Worm (Caenorhabditis elegans) whole organism, L2 larva: ENCODE results near the gene srsx-22.

Experiments
- C34F6.9 ChIP-seq: fragments of 150-350 bp; optimal IDR thresholded peaks from 2 replicates; lab custom pipeline; 2014; ENCODE audit warnings: missing biosample characterization, missing genetic modification characterization
- F13H6.1 ChIP-seq: sonication (generic microtip); optimal IDR thresholded peaks from 2 replicates; lab custom pipeline; 2016; ENCODE audit warnings: missing genetic modification characterization, missing compliant biosample characterization
- R02D3.7 ChIP-seq: fragments of 150-350 bp; optimal IDR thresholded peaks from 2 replicates; lab custom pipeline; 2014; ENCODE audit warnings: missing biosample characterization, missing genetic modification characterization
- Y55F3AM.14 ChIP-seq: fragments of 200-800 bp; sonication (Bioruptor generic); optimal IDR thresholded peaks from 2 replicates; lab custom pipeline; 2018; ENCODE audit warnings: mild to moderate bottlenecking, missing genetic modification characterization, missing compliant biosample characterization
- ZK546.5 ChIP-seq: sonication (generic microtip); optimal IDR thresholded peaks from 2 replicates; lab custom pipeline; 2017; ENCODE audit warnings: missing biosample characterization, missing genetic modification characterization
- alr-1 ChIP-seq: fragments of 150-350 bp; optimal IDR thresholded peaks from 2 replicates; lab custom pipeline; 2014; ENCODE audit warnings: missing biosample characterization, missing genetic modification characterization
- aly-2 ChIP-seq: fragments of 150-350 bp; optimal IDR thresholded peaks from 2 replicates; lab custom pipeline; 2014; ENCODE audit warnings: missing biosample characterization, missing genetic modification characterization
- ama-1 ChIP-seq: fragments of 150-350 bp; optimal IDR thresholded peaks from 2 replicates; lab custom pipeline; 2018; ENCODE audit warnings: inconsistent platforms
- blmp-1 ChIP-seq: sonication (generic microtip); optimal IDR thresholded peaks from 2 replicates; lab custom pipeline; 2017; ENCODE audit warnings: missing genetic modification characterization, mild to moderate bottlenecking, missing compliant biosample characterization, antibody characterized with exemption, moderate library complexity; ENCODE audit not compliant: insufficient read depth
- ceh-16 ChIP-seq: fragments of 150-350 bp; optimal IDR thresholded peaks from 2 replicates; lab custom pipeline; 2014; ENCODE audit warnings: missing biosample characterization, missing genetic modification characterization
- ceh-82 ChIP-seq: fragments of 150-350 bp; optimal IDR thresholded peaks from 2 replicates; lab custom pipeline; 2014; ENCODE audit warnings: missing biosample characterization, missing genetic modification characterization
- crh-2 ChIP-seq: sonication (generic microtip); optimal IDR thresholded peaks from 2 replicates; lab custom pipeline; 2017; ENCODE audit warnings: missing biosample characterization, missing genetic modification characterization
- dmd-4 ChIP-seq: sonication (generic microtip); optimal IDR thresholded peaks from 2 replicates; lab custom pipeline; 2017; ENCODE audit warnings: missing biosample characterization, missing genetic modification characterization
- egl-27 ChIP-seq: sonication (generic microtip); optimal IDR thresholded peaks from 3 replicates; lab custom pipeline; 2017; ENCODE audit warnings: missing biosample characterization, missing genetic modification reagents, missing genetic modification characterization
- elt-1 ChIP-seq: fragments of 150-350 bp; optimal IDR thresholded peaks from 2 replicates; lab custom pipeline; 2014; ENCODE audit warnings: missing biosample characterization, missing genetic modification characterization
- elt-3 ChIP-seq: sonication (generic microtip); optimal IDR thresholded peaks from 2 replicates; lab custom pipeline; 2017; ENCODE audit warnings: missing biosample characterization, missing genetic modification characterization
- fos-1 ChIP-seq: fragments of 150-350 bp; optimal IDR thresholded peaks from 2 replicates; lab custom pipeline; 2014; ENCODE audit warnings: missing biosample characterization, missing genetic modification characterization
- gmeb-1 ChIP-seq: fragments of 150-350 bp; optimal IDR thresholded peaks from 2 replicates; lab custom pipeline; 2014; ENCODE audit warnings: missing biosample characterization, missing genetic modification characterization
- lin-11 ChIP-seq: fragments of 150-350 bp; sonication (generic microtip); optimal IDR thresholded peaks from 2 replicates; lab custom pipeline; 2014; ENCODE audit warnings: missing biosample characterization, missing genetic modification characterization, inconsistent platforms, mixed read lengths
- lin-13 ChIP-seq: fragments of 150-350 bp; optimal IDR thresholded peaks from 2 replicates; lab custom pipeline; 2014; ENCODE audit warnings: missing biosample characterization, missing genetic modification reagents, missing genetic modification characterization
- lin-39 ChIP-seq: fragments of 150-350 bp; optimal IDR thresholded peaks from 2 replicates; lab custom pipeline; 2014; ENCODE audit warnings: missing biosample characterization, missing genetic modification reagents, missing genetic modification characterization
- lsy-2 ChIP-seq, 2 experiments: fragments of 150-350 bp in 1 of 2; sonication (generic microtip) in 1 of 2; optimal IDR thresholded peaks; 2 replicates each; lab custom pipeline; 2014 to 2017; ENCODE audit warnings: missing biosample characterization in 2 of 2, missing genetic modification characterization in 2 of 2
- mab-5 ChIP-seq: fragments of 150-350 bp; optimal IDR thresholded peaks from 2 replicates; lab custom pipeline; 2014; ENCODE audit warnings: missing biosample characterization, missing genetic modification characterization
- mbf-1 ChIP-seq: sonication (generic microtip); optimal IDR thresholded peaks from 2 replicates; lab custom pipeline; 2017; ENCODE audit warnings: missing biosample characterization, missing genetic modification characterization
- mdl-1 ChIP-seq, 2 experiments: fragments of 150-350 bp in 1 of 2; sonication (generic microtip) in 1 of 2; optimal IDR thresholded peaks; 2 replicates each; lab custom pipeline; 2017; ENCODE audit warnings: missing biosample characterization in 2 of 2, missing genetic modification characterization in 2 of 2
- nhr-10 ChIP-seq: sonication (generic microtip); optimal IDR thresholded peaks from 2 replicates; lab custom pipeline; 2017; ENCODE audit warnings: missing biosample characterization, missing genetic modification characterization
- nhr-11 ChIP-seq: fragments of 150-350 bp; optimal IDR thresholded peaks from 2 replicates; lab custom pipeline; 2014; ENCODE audit warnings: missing biosample characterization, missing genetic modification characterization
- nhr-12 ChIP-seq: fragments of 150-350 bp; optimal IDR thresholded peaks from 2 replicates; lab custom pipeline; 2014; ENCODE audit warnings: missing biosample characterization, missing genetic modification characterization
- nhr-129 ChIP-seq: fragments of 150-350 bp; optimal IDR thresholded peaks from 2 replicates; lab custom pipeline; 2014; ENCODE audit warnings: missing biosample characterization, missing genetic modification characterization
- nhr-21 ChIP-seq: fragments of 150-350 bp; optimal IDR thresholded peaks from 2 replicates; lab custom pipeline; 2014; ENCODE audit warnings: missing biosample characterization, missing genetic modification characterization
- nhr-23 ChIP-seq: fragments of 150-350 bp; optimal IDR thresholded peaks from 2 replicates; lab custom pipeline; 2014; ENCODE audit warnings: missing biosample characterization, missing genetic modification reagents, missing genetic modification characterization
- nhr-237 ChIP-seq: fragments of 150-350 bp; optimal IDR thresholded peaks from 2 replicates; lab custom pipeline; 2014; ENCODE audit warnings: missing biosample characterization, missing genetic modification characterization
- nhr-25 ChIP-seq: fragments of 150-350 bp; sonication (generic microtip); optimal IDR thresholded peaks from 3 replicates; lab custom pipeline; 2014; ENCODE audit warnings: missing biosample characterization, missing genetic modification characterization
- nhr-6 ChIP-seq: fragments of 150-350 bp; optimal IDR thresholded peaks from 2 replicates; lab custom pipeline; 2014; ENCODE audit warnings: missing biosample characterization, missing genetic modification characterization
- nhr-77 ChIP-seq: fragments of 150-350 bp; optimal IDR thresholded peaks from 2 replicates; lab custom pipeline; 2014; ENCODE audit warnings: missing biosample characterization, missing genetic modification characterization
- peb-1 ChIP-seq: fragments of 150-350 bp; optimal IDR thresholded peaks from 2 replicates; lab custom pipeline; 2014; ENCODE audit warnings: missing biosample characterization, missing genetic modification characterization
- sem-4 ChIP-seq: fragments of 150-350 bp; optimal IDR thresholded peaks from 2 replicates; lab custom pipeline; 2014; ENCODE audit warnings: missing biosample characterization, missing genetic modification reagents, missing genetic modification characterization
- skn-1 ChIP-seq: sonication (generic microtip); optimal IDR thresholded peaks from 2 replicates; lab custom pipeline; 2017; ENCODE audit warnings: missing biosample characterization, missing genetic modification characterization
- sma-3 ChIP-seq: sonication (generic microtip); optimal IDR thresholded peaks from 2 replicates; lab custom pipeline; 2016; ENCODE audit warnings: missing genetic modification reagents, missing genetic modification characterization, missing compliant biosample characterization
- sma-9 ChIP-seq, 2 experiments: fragments of 150-350 bp in 1 of 2; sonication (generic microtip) in 1 of 2; optimal IDR thresholded peaks; 2 replicates each; lab custom pipeline; 2014 to 2016; ENCODE audit warnings: missing genetic modification characterization in 2 of 2, mild to moderate bottlenecking in 1 of 2, missing biosample characterization in 1 of 2, missing compliant biosample characterization in 1 of 2, missing genetic modification reagents in 1 of 2, moderate library complexity in 1 of 2
- snpc-4 ChIP-seq: fragments of 150-350 bp; optimal IDR thresholded peaks from 2 replicates; lab custom pipeline; 2014; ENCODE audit warnings: missing biosample characterization, missing genetic modification characterization
- unc-39 ChIP-seq: fragments of 150-350 bp; optimal IDR thresholded peaks from 2 replicates; lab custom pipeline; 2014; ENCODE audit warnings: missing biosample characterization, missing genetic modification characterization
- unc-55 ChIP-seq: fragments of 150-350 bp; sonication (generic microtip); optimal IDR thresholded peaks from 3 replicates; lab custom pipeline; 2014; ENCODE audit warnings: missing biosample characterization, missing genetic modification reagents, missing genetic modification characterization
- unc-62 ChIP-seq: fragments of 150-350 bp; optimal IDR thresholded peaks from 2 replicates; lab custom pipeline; 2014; ENCODE audit warnings: missing biosample characterization, missing genetic modification reagents, missing genetic modification characterization
- zag-1 ChIP-seq: fragments of 150-350 bp; optimal IDR thresholded peaks from 2 replicates; lab custom pipeline; 2014; ENCODE audit warnings: missing biosample characterization, missing genetic modification characterization
- ztf-1 ChIP-seq: fragments of 200-800 bp; sonication (Bioruptor generic); conservative IDR thresholded peaks from 2 replicates; pipeline ENCODE4 v1.3.6; 2022; ENCODE audit warnings: missing genetic modification characterization, missing compliant biosample characterization
- ztf-11 ChIP-seq: sonication (generic microtip); optimal IDR thresholded peaks from 2 replicates; lab custom pipeline; 2017; ENCODE audit warnings: missing biosample characterization, missing genetic modification characterization
- ztf-4 ChIP-seq: fragments of 150-350 bp; optimal IDR thresholded peaks from 2 replicates; lab custom pipeline; 2014; ENCODE audit warnings: missing biosample characterization, missing genetic modification characterization

The srsx-22 gene

DNA sequence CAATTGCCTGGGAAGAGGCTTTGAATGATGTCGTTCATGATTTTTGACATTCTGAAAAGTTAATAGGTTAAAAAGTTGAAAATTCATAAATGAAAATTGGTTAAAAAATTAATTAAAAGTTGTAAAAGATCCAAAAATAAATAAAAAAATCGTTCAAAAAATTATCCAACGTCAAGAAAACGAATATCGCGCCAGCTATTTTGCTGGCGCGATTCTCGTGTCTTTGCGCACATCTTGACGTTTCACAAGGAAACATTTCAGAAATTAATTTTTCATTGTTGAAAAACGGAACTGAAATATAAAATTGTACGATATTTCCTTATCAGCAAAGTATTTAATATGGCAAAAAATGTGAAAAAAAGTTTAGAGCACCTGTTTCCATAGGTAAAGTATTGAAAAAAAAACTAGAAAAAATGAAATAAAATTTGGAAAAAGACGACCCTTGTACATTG lies 7.7 kb downstream of the srsx-22 start, which contains the start of gene mpdu-1:
TSS of gene mpdu-1 (minus strand) at position 51 of the 452 bp plus-strand sequence.
- no peak for TF ChIP-seq nhr-12
- peak; percentile 48 for TF ChIP-seq sma-3 (GFP tag; lab: Kevin White, UChicago)
- no peak for TF ChIP-seq unc-39 (tag; lab: Kevin White, UChicago)
- TF ChIP-seq blmp-1, result no peak
- peak; percentile 2 for TF ChIP-seq R02D3.7 (tag; lab: Kevin White, UChicago)
- no peak for TF ChIP-seq mdl-1 (tag; optimal IDR thresholded peaks at IDR 0.05; lab: Kevin White, UChicago)
- TF ChIP-seq sma-9 (GFP tag; optimal IDR thresholded peaks at IDR 0.05; lab: Kevin White, UChicago), result peak; percentile 77
- no peak for TF ChIP-seq sma-9 (tag; optimal IDR thresholded peaks at IDR 0.05; lab: Kevin White, UChicago)
- TF ChIP-seq ceh-82 (tag; lab: Kevin White, UChicago), result no peak
- peak; percentile 17 for TF ChIP-seq sem-4
- no peak for TF ChIP-seq ama-1 (lab: Kevin White, UChicago)
- TF ChIP-seq nhr-23, result no peak
- no peak for TF ChIP-seq nhr-25 (tag; lab: Kevin White, UChicago)
- peak; percentile 77 for TF ChIP-seq unc-55 (GFP tag; lab: Kevin White, UChicago)
- no peak for TF ChIP-seq ceh-16 (tag; lab: Kevin White, UChicago)
- TF ChIP-seq aly-2 (tag; lab: Kevin White, UChicago), result no peak
- no peak for TF ChIP-seq elt-1 (tag; lab: Kevin White, UChicago)
- TF ChIP-seq zag-1 (tag; lab: Kevin White, UChicago), result no peak
- TF ChIP-seq lin-39 (tag; lab: Kevin White, UChicago), result no peak
- no peak for TF ChIP-seq unc-62 (GFP tag; lab: Kevin White, UChicago)
- no peak for TF ChIP-seq lin-11 (tag; lab: Kevin White, UChicago)
- TF ChIP-seq elt-3, result no peak
- peak; percentile 44 for TF ChIP-seq nhr-21 (tag; lab: Kevin White, UChicago)
- peak; percentile 48 for TF ChIP-seq ztf-4 (tag; lab: Kevin White, UChicago)
- TF ChIP-seq crh-2 (tag; lab: Kevin White, UChicago), result peak; percentile 71
- TF ChIP-seq gmeb-1 (tag; lab: Kevin White, UChicago), result peak; percentile 78
- no peak for TF ChIP-seq ztf-1 (GFP tag; lab: Robert Waterston, UW)
- no peak for TF ChIP-seq nhr-77 (tag; lab: Kevin White, UChicago)
- TF ChIP-seq fos-1, result peak; percentile 75
- no peak for TF ChIP-seq ZK546.5 (tag; lab: Kevin White, UChicago)
- TF ChIP-seq C34F6.9 (tag; lab: Kevin White, UChicago), result peak; percentile 80
- TF ChIP-seq mab-5, result no peak
- no peak for TF ChIP-seq peb-1 (tag; lab: Kevin White, UChicago)
- peak; percentile 77 for TF ChIP-seq snpc-4 (tag; lab: Kevin White, UChicago)
- no peak for TF ChIP-seq nhr-129 (tag; lab: Kevin White, UChicago)
- no peak for TF ChIP-seq nhr-237 (tag; lab: Kevin White, UChicago)
- no peak for TF ChIP-seq ztf-11
- no peak for TF ChIP-seq nhr-11 (tag; lab: Kevin White, UChicago)
- TF ChIP-seq dmd-4 (tag; lab: Kevin White, UChicago), result no peak
- no peak for TF ChIP-seq mbf-1 (tag; lab: Kevin White, UChicago)
- TF ChIP-seq lsy-2 (tag; optimal IDR thresholded peaks at IDR 0.05; lab: Kevin White, UChicago), result peak; percentile 39 to 86
- no peak for TF ChIP-seq skn-1
- TF ChIP-seq nhr-6, result peak; percentile 61
- peak; percentile 24 for TF ChIP-seq alr-1 (tag; lab: Kevin White, UChicago)
- TF ChIP-seq lin-13, result peak; percentile 64
- no peak for TF ChIP-seq Y55F3AM.14
- no peak for TF ChIP-seq nhr-10
- TF ChIP-seq egl-27 (tag; lab: Kevin White, UChicago), result peak; percentile 50
- peak; percentile 61 for TF ChIP-seq F13H6.1 (tag; lab: Kevin White, UChicago)
- TF ChIP-seq, all 48 proteins: peak for 18
